Worm (Caenorhabditis elegans): ENCODE results near the gene lbp-1.

DNA sequence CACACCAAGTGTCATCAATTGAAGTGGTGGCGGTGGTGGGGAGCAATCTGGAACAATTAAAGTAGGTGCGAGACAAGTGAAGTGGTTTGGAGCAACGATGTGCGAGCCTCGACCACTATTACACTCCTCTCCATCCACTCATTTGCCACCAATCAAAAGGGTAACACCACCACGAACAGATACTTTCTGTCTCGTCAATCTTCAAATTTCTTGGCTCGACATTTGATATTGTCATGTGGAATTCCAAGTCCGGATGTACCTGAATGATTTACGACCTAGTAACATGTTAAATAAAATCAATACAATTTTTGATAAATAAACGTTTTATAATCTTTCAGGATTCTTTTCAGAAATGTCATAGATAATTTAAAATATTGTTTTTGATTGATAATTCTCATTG is 11.9 kb downstream of the lbp-1 start, which contains the start of gene sul-1:
- TF ChIP-seq hlh-30 (tag; optimal IDR thresholded peaks at IDR 0.05; ENCODE audit: insufficient read depth) (no peak), D1046.2 (GFP tag; IDR thresholded peaks at IDR 0.05) (no peak), pha-4 (GFP tag; IDR thresholded peaks at IDR 0.05) (no peak), pha-4 (tag; optimal IDR thresholded peaks at IDR 0.05) (no peak), mep-1 (tag; optimal IDR thresholded peaks at IDR 0.05) (no peak), nhr-28 (tag; optimal IDR thresholded peaks at IDR 0.05) (no peak), nhr-10 (tag; optimal IDR thresholded peaks at IDR 0.05) (no peak)
